Worm (Caenorhabditis elegans): ENCODE data around the gene F21D12.3.
"Not testable (repeated sequence)": the region's sequence is repeated elsewhere in the genome, so short reads cannot be mapped to it uniquely, and the experiment has no call there.

DNA sequence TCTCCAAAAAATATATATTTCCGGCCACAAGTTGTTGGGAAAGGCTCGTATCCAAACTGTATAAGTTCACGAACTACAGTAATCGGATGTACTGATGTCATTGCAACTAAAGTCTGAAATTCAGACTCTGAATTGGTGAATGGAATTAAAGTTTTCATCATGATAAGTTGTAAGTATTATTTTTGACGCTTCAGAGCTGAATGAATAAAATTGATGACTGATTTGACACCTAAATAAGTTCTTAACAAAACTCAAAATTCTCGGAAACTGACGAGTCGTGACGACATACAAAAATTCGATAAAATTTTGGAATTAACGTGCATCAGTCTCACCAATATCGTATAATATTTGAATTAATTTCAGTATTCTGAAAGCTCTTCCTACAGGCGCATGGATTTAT, 46.4 kb upstream of the F21D12.3 start, which contains the start of gene F43E2.11:
- not testable (repeated sequence) for TF ChIP-seq ztf-11 (tag; optimal IDR thresholded peaks at IDR 0.05); nhr-2 (tag; optimal IDR thresholded peaks at IDR 0.05); unc-39 (tag; optimal IDR thresholded peaks at IDR 0.05); sptf-1 (tag; optimal IDR thresholded peaks at IDR 0.05); tbx-8 (GFP tag; optimal IDR thresholded peaks at IDR 0.05)
